Worm (Caenorhabditis elegans): Measurements from ENCODE around the gene wbp-2.

Gene wbp-2

DNA sequence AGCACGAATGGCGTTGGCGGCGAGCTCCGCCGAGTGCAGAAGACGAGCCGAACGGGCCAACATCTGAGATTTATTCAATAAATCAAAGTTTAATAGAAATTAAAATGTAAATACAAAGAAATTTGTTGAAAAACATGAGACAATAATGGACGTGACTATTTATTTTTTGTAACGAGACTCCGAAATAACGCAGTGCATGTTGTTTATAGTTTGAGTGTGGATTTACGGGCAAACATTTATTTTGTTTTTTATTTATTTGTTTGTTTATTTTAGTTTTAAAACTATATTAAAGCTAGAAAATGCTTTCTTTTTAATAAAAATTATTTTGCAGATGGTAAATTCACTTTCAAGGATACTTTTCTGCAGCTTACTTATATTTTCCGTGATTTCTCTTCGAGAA, 23.1 kb downstream of the wbp-2 start, which contains the start of the genes sdhb-1 and cup-15:
TSS of gene sdhb-1 (minus strand) at position 63 of the 400 bp plus-strand sequence.
TSS of gene cup-15 (plus strand) at position 332 of the 400 bp plus-strand sequence.
- TF ChIP-seq ceh-82 (tag; optimal IDR thresholded peaks at IDR 0.05) (no peak), fos-1 (tag; optimal IDR thresholded peaks at IDR 0.05) (no peak), ceh-16 (tag; optimal IDR thresholded peaks at IDR 0.05) (no peak), nhr-129 (tag; optimal IDR thresholded peaks at IDR 0.05) (no peak), ztf-1 (GFP tag; conservative IDR thresholded peaks at IDR 0.05) (no peak), peb-1 (tag; optimal IDR thresholded peaks at IDR 0.05) (no peak), elt-1 (tag; optimal IDR thresholded peaks at IDR 0.05) (no peak), ztf-11 (tag; optimal IDR thresholded peaks at IDR 0.05) (no peak), sem-4 (tag; optimal IDR thresholded peaks at IDR 0.05) (no peak), crh-2 (tag; optimal IDR thresholded peaks at IDR 0.05) (no peak), blmp-1 (tag; optimal IDR thresholded peaks at IDR 0.05; ENCODE audit: insufficient read depth) (no peak), lsy-2 (tag; optimal IDR thresholded peaks at IDR 0.05) (peak in 1 of 2 experiments; percentile 47), egl-27 (tag; optimal IDR thresholded peaks at IDR 0.05) (no peak), nhr-23 (tag; optimal IDR thresholded peaks at IDR 0.05) (no peak), mab-5 (tag; optimal IDR thresholded peaks at IDR 0.05) (no peak), C34F6.9 (tag; optimal IDR thresholded peaks at IDR 0.05) (peak; percentile 38), nhr-25 (tag; optimal IDR thresholded peaks at IDR 0.05) (no peak), R02D3.7 (tag; optimal IDR thresholded peaks at IDR 0.05) (peak; percentile 40), ZK546.5 (tag; optimal IDR thresholded peaks at IDR 0.05) (no peak), lin-11 (tag; optimal IDR thresholded peaks at IDR 0.05) (no peak), unc-39 (tag; optimal IDR thresholded peaks at IDR 0.05) (no peak), Y55F3AM.14 (GFP tag; optimal IDR thresholded peaks at IDR 0.05) (no peak), gmeb-1 (tag; optimal IDR thresholded peaks at IDR 0.05) (no peak), nhr-12 (tag; optimal IDR thresholded peaks at IDR 0.05) (no peak), unc-55 (GFP tag; optimal IDR thresholded peaks at IDR 0.05) (peak; percentile 57), ama-1 (optimal IDR thresholded peaks at IDR 0.05) (no peak), lin-39 (tag; optimal IDR thresholded peaks at IDR 0.05) (no peak), skn-1 (tag; optimal IDR thresholded peaks at IDR 0.05) (no peak)

DNA sequence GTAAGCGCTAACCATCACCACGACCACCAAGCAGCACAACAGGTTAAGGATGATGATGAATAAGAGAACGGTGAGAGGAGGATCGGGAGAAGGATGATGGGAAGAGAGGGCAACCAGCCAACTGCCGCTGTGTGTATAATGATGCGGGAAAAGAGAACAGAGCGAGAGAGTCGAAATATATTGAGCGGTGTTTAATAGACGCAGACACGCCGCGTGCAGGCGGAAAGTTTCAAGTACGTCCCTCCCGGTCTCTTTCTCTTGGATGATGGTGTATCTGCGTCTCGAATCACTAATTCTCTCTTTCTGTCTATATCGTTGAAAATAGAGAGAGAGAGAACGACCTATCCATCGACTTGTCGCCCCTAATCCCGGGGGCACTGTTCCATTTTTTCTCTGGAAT, 27.1 kb downstream of the wbp-2 start:
- TF ChIP-seq Y55F3AM.14 (GFP tag; optimal IDR thresholded peaks at IDR 0.05) (no peak), fos-1 (tag; optimal IDR thresholded peaks at IDR 0.05) (peak; percentile 45), sma-3 (GFP tag; optimal IDR thresholded peaks at IDR 0.05) (peak; percentile 38), ztf-1 (GFP tag; conservative IDR thresholded peaks at IDR 0.05) (no peak), lsy-2 (tag; optimal IDR thresholded peaks at IDR 0.05) (peak in 1 of 2 experiments; percentile 60), sma-9 (GFP tag; optimal IDR thresholded peaks at IDR 0.05) (peak; percentile 84), sma-9 (tag; optimal IDR thresholded peaks at IDR 0.05) (no peak), nhr-21 (tag; optimal IDR thresholded peaks at IDR 0.05) (peak; percentile 37), peb-1 (tag; optimal IDR thresholded peaks at IDR 0.05) (no peak), gmeb-1 (tag; optimal IDR thresholded peaks at IDR 0.05) (no peak), nhr-12 (tag; optimal IDR thresholded peaks at IDR 0.05) (no peak), nhr-25 (tag; optimal IDR thresholded peaks at IDR 0.05) (peak; percentile 38), ztf-11 (tag; optimal IDR thresholded peaks at IDR 0.05) (no peak), crh-2 (tag; optimal IDR thresholded peaks at IDR 0.05) (peak; percentile 28), sem-4 (tag; optimal IDR thresholded peaks at IDR 0.05) (peak; percentile 57), mdl-1 (tag; optimal IDR thresholded peaks at IDR 0.05) (peak; percentile 44 to 58), nhr-129 (tag; optimal IDR thresholded peaks at IDR 0.05) (peak; percentile 75), F13H6.1 (tag; optimal IDR thresholded peaks at IDR 0.05) (peak; percentile 72), lin-11 (tag; optimal IDR thresholded peaks at IDR 0.05) (no peak), nhr-77 (tag; optimal IDR thresholded peaks at IDR 0.05) (no peak), blmp-1 (tag; optimal IDR thresholded peaks at IDR 0.05; ENCODE audit: insufficient read depth) (peak; percentile 58), unc-55 (GFP tag; optimal IDR thresholded peaks at IDR 0.05) (peak; percentile 51), egl-27 (tag; optimal IDR thresholded peaks at IDR 0.05) (peak; percentile 75), zag-1 (tag; optimal IDR thresholded peaks at IDR 0.05) (peak; percentile 17), aly-2 (tag; optimal IDR thresholded peaks at IDR 0.05) (no peak), elt-3 (tag; optimal IDR thresholded peaks at IDR 0.05) (no peak), lin-39 (tag; optimal IDR thresholded peaks at IDR 0.05) (no peak), ceh-82 (tag; optimal IDR thresholded peaks at IDR 0.05) (no peak), C34F6.9 (tag; optimal IDR thresholded peaks at IDR 0.05) (peak; percentile 52), nhr-10 (tag; optimal IDR thresholded peaks at IDR 0.05) (no peak), mbf-1 (tag; optimal IDR thresholded peaks at IDR 0.05) (no peak), elt-1 (tag; optimal IDR thresholded peaks at IDR 0.05) (no peak), nhr-11 (tag; optimal IDR thresholded peaks at IDR 0.05) (no peak), unc-39 (tag; optimal IDR thresholded peaks at IDR 0.05) (no peak), ZK546.5 (tag; optimal IDR thresholded peaks at IDR 0.05) (no peak), alr-1 (tag; optimal IDR thresholded peaks at IDR 0.05) (no peak), dmd-4 (tag; optimal IDR thresholded peaks at IDR 0.05) (no peak), snpc-4 (tag; optimal IDR thresholded peaks at IDR 0.05) (no peak), ama-1 (optimal IDR thresholded peaks at IDR 0.05) (no peak), nhr-23 (tag; optimal IDR thresholded peaks at IDR 0.05) (no peak), R02D3.7 (tag; optimal IDR thresholded peaks at IDR 0.05) (no peak), lin-13 (GFP tag; optimal IDR thresholded peaks at IDR 0.05) (no peak), unc-62 (GFP tag; optimal IDR thresholded peaks at IDR 0.05) (no peak), nhr-237 (tag; optimal IDR thresholded peaks at IDR 0.05) (no peak), nhr-6 (tag; optimal IDR thresholded peaks at IDR 0.05) (no peak), mab-5 (tag; optimal IDR thresholded peaks at IDR 0.05) (no peak), ceh-16 (tag; optimal IDR thresholded peaks at IDR 0.05) (no peak), skn-1 (tag; optimal IDR thresholded peaks at IDR 0.05) (no peak), ztf-4 (tag; optimal IDR thresholded peaks at IDR 0.05) (no peak)

All from whole organism, L2 larva.